Worm (Caenorhabditis elegans): ENCODE measurements around the gene Y54G11A.17.

DNA sequence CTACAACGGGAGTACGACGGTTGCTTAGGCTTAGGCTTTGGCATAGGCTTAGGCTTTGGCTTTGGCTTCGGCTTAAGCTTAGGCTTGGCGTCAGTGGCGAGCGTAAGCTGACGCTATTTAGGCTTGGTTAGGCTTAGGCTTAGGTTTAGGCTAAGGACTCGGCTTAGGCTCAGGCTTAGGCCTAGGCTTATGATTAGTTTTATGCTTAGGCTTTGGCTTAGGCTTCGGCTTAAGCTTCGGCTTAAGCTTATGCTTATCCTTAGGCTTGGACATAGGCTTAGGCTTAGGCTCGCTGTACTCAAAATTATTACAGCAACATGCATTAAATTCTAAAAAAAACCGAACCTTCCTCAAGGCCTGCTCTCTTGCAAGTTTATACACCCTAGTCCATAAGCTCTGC lies 25.4 kb upstream of the Y54G11A.17 start:
- TF ChIP-seq nhr-76 (tag; optimal IDR thresholded peaks at IDR 0.05): no peak
- TF ChIP-seq zip-4 (GFP tag; optimal IDR thresholded peaks at IDR 0.05): no peak
- TF ChIP-seq efl-3 (GFP tag; optimal IDR thresholded peaks at IDR 0.05): no peak
- TF ChIP-seq zag-1 (tag; optimal IDR thresholded peaks at IDR 0.05): no peak
- no peak for TF ChIP-seq vab-15 (tag; optimal IDR thresholded peaks at IDR 0.05)
- TF ChIP-seq nhr-12 (tag; optimal IDR thresholded peaks at IDR 0.05): no peak
- TF ChIP-seq nhr-71 (tag; optimal IDR thresholded peaks at IDR 0.05): no peak
- no peak for TF ChIP-seq nhr-20 (tag; optimal IDR thresholded peaks at IDR 0.05)

All from whole organism, L1 larva.